Worm (Caenorhabditis elegans) whole organism, L4/young adult: ENCODE results near the gene madf-5.

Source experiments
- W03F9.2 ChIP-seq: fragments of 150-350 bp; optimal IDR thresholded peaks from 2 replicates; lab custom pipeline; 2014; ENCODE audit warnings: missing biosample characterization, missing genetic modification characterization
- dao-5 ChIP-seq: sonication (generic microtip); optimal IDR thresholded peaks from 2 replicates; lab custom pipeline; 2016; ENCODE audit warnings: missing genotype, missing genetic modification characterization, moderate library complexity, missing compliant biosample characterization
- him-1 ChIP-seq: sonication (generic microtip); optimal IDR thresholded peaks from 2 replicates; lab custom pipeline; 2016; ENCODE audit warnings: missing genotype, missing genetic modification reagents, missing genetic modification characterization, missing compliant biosample characterization

DNA sequence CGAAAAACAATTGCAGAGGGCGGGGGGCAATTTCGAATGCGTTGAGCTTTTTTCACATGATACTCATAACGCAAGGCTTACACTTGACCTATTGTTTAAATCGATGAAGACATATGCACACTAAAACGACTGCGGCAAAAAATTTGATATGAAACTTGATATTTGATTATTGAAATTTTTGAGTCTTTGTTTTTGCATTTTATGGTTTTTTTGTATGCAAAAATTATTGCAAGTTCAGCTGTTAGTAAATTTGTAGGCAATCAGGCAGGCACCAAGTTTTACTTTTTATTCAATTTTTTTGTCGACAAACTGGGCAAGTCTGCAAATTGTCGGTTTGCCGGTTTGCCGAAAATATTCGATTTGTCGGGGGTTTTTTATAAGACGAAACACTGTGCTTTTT lies 32.8 kb downstream of the madf-5 start, which contains the start of gene arl-3:
- no peak for TF ChIP-seq W03F9.2 (tag; lab: Kevin White, UChicago)
- TF ChIP-seq him-1 (tag; lab: Kevin White, UChicago) = no peak
- TF ChIP-seq dao-5 = no peak
